Worm (Caenorhabditis elegans) whole organism, L3 larva: ENCODE results near the gene srz-19.

ENCODE experiments used
- lin-15B ChIP-seq: fragments of 150-350 bp; optimal IDR thresholded peaks from 2 replicates; lab custom pipeline; 2014; ENCODE audit warnings: missing biosample characterization, missing genetic modification characterization
- nhr-28 ChIP-seq: fragments of 150-350 bp; optimal IDR thresholded peaks from 2 replicates; lab custom pipeline; 2014; ENCODE audit warnings: missing biosample characterization, missing genetic modification characterization
- unc-62 ChIP-seq: fragments of 150-350 bp; sonication (generic microtip); optimal IDR thresholded peaks from 4 replicates; lab custom pipeline; 2014; ENCODE audit warnings: missing biosample characterization, missing genetic modification reagents, missing genetic modification characterization

DNA sequence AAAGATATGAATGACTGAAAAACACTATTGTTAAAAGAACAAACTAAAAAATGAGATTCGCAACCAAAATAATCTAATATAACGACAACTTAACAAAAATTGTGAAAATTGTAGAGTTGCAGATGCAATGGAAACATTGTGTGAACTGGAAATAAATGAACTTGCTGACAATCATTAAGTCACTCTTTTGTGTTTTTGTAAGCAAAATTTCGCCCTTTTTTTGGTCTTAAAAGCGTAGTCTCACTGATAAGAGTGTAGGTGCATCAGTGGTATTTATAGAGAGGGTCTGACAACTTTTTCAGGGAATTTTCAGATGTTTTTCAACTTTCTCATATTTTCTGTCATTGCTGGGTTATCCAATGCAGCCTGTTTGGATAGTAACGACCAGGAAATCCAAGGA, 6.5 kb downstream of the srz-19 start, which contains the start of gene clec-68:
- no peak for TF ChIP-seq lin-15B (tag; lab: Kevin White, UChicago)
- TF ChIP-seq unc-62 (GFP tag; lab: Kevin White, UChicago), result no peak
- no peak for TF ChIP-seq nhr-28 (tag; lab: Kevin White, UChicago)
